Comparison of ENCODE assay signal across 2 worm cellular contexts in genomic region chrV:8499407-8499806, ce11.
A peak's percentile ranks its signal among the peaks of the same experiment; 100 is the strongest.
TF ChIP-seq lines count a peak whose summit lies in the region.

No protein-coding gene starts in this region.

TF ChIP-seq in whole organism, L4 larva, 104 proteins besides CTCF, POLR2A, EP300 and RAD21:
- TF ChIP-seq D1046.2 (GFP tag; IDR thresholded peaks at IDR 0.05; lab: Robert Waterston, UW) (no peak), ceh-44 (GFP tag; IDR thresholded peaks at IDR 0.05; lab: Robert Waterston, UW) (0 out of 2 replicates have a peak, but pooled peaks have one; percentile 44), mdl-1 (tag; optimal IDR thresholded peaks at IDR 0.05; lab: Kevin White, UChicago) (no peak), dmd-8 (GFP tag; IDR thresholded peaks at IDR 0.05; lab: Robert Waterston, UW) (peak; percentile 92), ceh-20 (GFP tag; IDR thresholded peaks at IDR 0.05; lab: Robert Waterston, UW) (peak; percentile 45; the same call in 1 of the 2 replicates), nhr-237 (tag; optimal IDR thresholded peaks at IDR 0.05; lab: Kevin White, UChicago) (no peak), lir-3 (tag; optimal IDR thresholded peaks at IDR 0.05; lab: Kevin White, UChicago) (peak; percentile 15), fkh-10 (GFP tag; optimal IDR thresholded peaks at IDR 0.05; lab: Kevin White, UChicago) (no peak), dmd-6 (GFP tag; IDR thresholded peaks at IDR 0.05; lab: Robert Waterston, UW) (no peak), F26F4.8 (GFP tag; conservative IDR thresholded peaks at IDR 0.05; lab: Robert Waterston, UW) (peak; percentile 60; the same call in 1 of the 2 replicates), F44E2.7 (GFP tag; IDR thresholded peaks at IDR 0.05; lab: Robert Waterston, UW) (peak; percentile 49; the same call in 1 of the 2 replicates), daf-19 (GFP tag; conservative IDR thresholded peaks at IDR 0.05; lab: Robert Waterston, UW) (peak; percentile 66; the same call in 1 of the 2 replicates), ctbp-1 (GFP tag; IDR thresholded peaks at IDR 0.05; lab: Robert Waterston, UW) (no peak), Y48G9A.11 (GFP tag; IDR thresholded peaks at IDR 0.05; lab: Robert Waterston, UW) (0 out of 2 replicates have a peak, but pooled peaks have one; percentile 40), daf-16 (GFP tag; optimal IDR thresholded peaks at IDR 0.05; lab: Kevin White, UChicago) (peak in 1 of 2 experiments; percentile 8), daf-16 (tag; optimal IDR thresholded peaks at IDR 0.05; lab: Kevin White, UChicago) (no peak), T26A8.4 (GFP tag; IDR thresholded peaks at IDR 0.05; lab: Robert Waterston, UW) (0 out of 2 replicates have a peak, but pooled peaks have one; percentile 39), duxl-1 (tag; optimal IDR thresholded peaks at IDR 0.05; lab: Kevin White, UChicago; ENCODE audit: poor library complexity) (peak; percentile 27), vab-7 (GFP tag; IDR thresholded peaks at IDR 0.05; lab: Robert Waterston, UW) (peak; percentile 42; the same call in 1 of the 2 replicates), ama-1 (optimal IDR thresholded peaks at IDR 0.05; lab: Kevin White, UChicago) (no peak), lim-7 (GFP tag; IDR thresholded peaks at IDR 0.05; lab: Robert Waterston, UW) (peak; percentile 91), arid-1 (GFP tag; conservative IDR thresholded peaks at IDR 0.05; lab: Robert Waterston, UW) (peak; percentile 47; the same call in 1 of the 2 replicates), egl-43 (GFP tag; IDR thresholded peaks at IDR 0.05; lab: Robert Waterston, UW) (peak; percentile 52; the same call in 1 of the 2 replicates), pha-4 (GFP tag; IDR thresholded peaks at IDR 0.05; lab: Robert Waterston, UW) (peak; percentile 53; the same call in 1 of the 2 replicates), pha-4 (tag; optimal IDR thresholded peaks at IDR 0.05; lab: Kevin White, UChicago) (no peak), snpc-1.2 (GFP tag; IDR thresholded peaks at IDR 0.05; lab: Robert Waterston, UW) (peak; percentile 52; the same call in 1 of the 2 replicates), tra-1 (GFP tag; IDR thresholded peaks at IDR 0.05; lab: Robert Waterston, UW) (no peak), daf-8 (GFP tag; IDR thresholded peaks at IDR 0.05; lab: Robert Waterston, UW) (0 out of 2 replicates have a peak, but pooled peaks have one; percentile 27), F10B5.3 (tag; optimal IDR thresholded peaks at IDR 0.05; lab: Kevin White, UChicago) (no peak), madf-5 (GFP tag; IDR thresholded peaks at IDR 0.05; lab: Robert Waterston, UW) (0 out of 4 replicates have a peak, but pooled peaks have one; percentile 51 to 66), lin-38 (GFP tag; IDR thresholded peaks at IDR 0.05; lab: Robert Waterston, UW) (peak; percentile 67), lin-29 (GFP tag; IDR thresholded peaks at IDR 0.05; lab: Robert Waterston, UW) (no peak), nhr-28 (tag; optimal IDR thresholded peaks at IDR 0.05; lab: Kevin White, UChicago) (no peak), fos-1 (tag; optimal IDR thresholded peaks at IDR 0.05; lab: Kevin White, UChicago) (no peak)

TF ChIP-seq in whole organism, young adult, 124 proteins besides CTCF, POLR2A, EP300 and RAD21 (continues in another document):
- TF ChIP-seq egrh-3 (GFP tag; IDR thresholded peaks at IDR 0.05; lab: Robert Waterston, UW): no peak
- no peak for TF ChIP-seq gei-17 (GFP tag; optimal IDR thresholded peaks at IDR 0.05; lab: Kevin White, UChicago)
- TF ChIP-seq tbp1 (GFP tag; optimal IDR thresholded peaks at IDR 0.05; lab: Kevin White, UChicago): peak; percentile 91
- no peak for TF ChIP-seq dpl-1 (GFP tag; optimal IDR thresholded peaks at IDR 0.05; lab: Kevin White, UChicago)
- no peak for TF ChIP-seq F22D6.2 (tag; optimal IDR thresholded peaks at IDR 0.05; lab: Kevin White, UChicago)
- no peak for TF ChIP-seq lin-40 (tag; optimal IDR thresholded peaks at IDR 0.05; lab: Kevin White, UChicago)
- TF ChIP-seq rpc-1 (optimal IDR thresholded peaks at IDR 0.05; lab: Kevin White, UChicago): peak; percentile 55
- TF ChIP-seq rpc-1 (tag; optimal IDR thresholded peaks at IDR 0.05; lab: Kevin White, UChicago): peak; percentile 83
- TF ChIP-seq ztf-18 (tag; optimal IDR thresholded peaks at IDR 0.05; lab: Kevin White, UChicago): peak; percentile 67
- TF ChIP-seq hrde-1 (tag; optimal IDR thresholded peaks at IDR 0.05; lab: Kevin White, UChicago; ENCODE audit: borderline replicate concordance): no peak
- no peak for TF ChIP-seq hmg-20 (GFP tag; IDR thresholded peaks at IDR 0.05; lab: Robert Waterston, UW)
- TF ChIP-seq ztf-28 (GFP tag; IDR thresholded peaks at IDR 0.05; lab: Robert Waterston, UW): no peak
- no peak for TF ChIP-seq aptf-2 (GFP tag; conservative IDR thresholded peaks at IDR 0.05; lab: Robert Waterston, UW)
- TF ChIP-seq F33H1.4 (GFP tag; IDR thresholded peaks at IDR 0.05; lab: Robert Waterston, UW): 0 out of 2 replicates have a peak, but pooled peaks have one; percentile 13
- TF ChIP-seq unc-62 (GFP tag; optimal IDR thresholded peaks at IDR 0.05; lab: Kevin White, UChicago): no peak
- TF ChIP-seq unc-130 (GFP tag; optimal IDR thresholded peaks at IDR 0.05; lab: Kevin White, UChicago): peak; percentile 1
- no peak for TF ChIP-seq aptf-3 (GFP tag; IDR thresholded peaks at IDR 0.05; lab: Robert Waterston, UW)
- no peak for TF ChIP-seq T26A5.8 (tag; optimal IDR thresholded peaks at IDR 0.05; lab: Kevin White, UChicago)
- TF ChIP-seq athp-1 (tag; optimal IDR thresholded peaks at IDR 0.05; lab: Kevin White, UChicago): peak; percentile 21
- TF ChIP-seq hmg-1.2 (GFP tag; IDR thresholded peaks at IDR 0.05; lab: Robert Waterston, UW): peak; percentile 60
- peak; percentile 97 for TF ChIP-seq lin-26 (GFP tag; IDR thresholded peaks at IDR 0.05; lab: Robert Waterston, UW)
- TF ChIP-seq rec-8 (tag; optimal IDR thresholded peaks at IDR 0.05; lab: Kevin White, UChicago): peak in 1 of 2 experiments; percentile 15
- no peak for TF ChIP-seq Y67H2A.10 (GFP tag; conservative IDR thresholded peaks at IDR 0.05; lab: Robert Waterston, UW)
- no peak for TF ChIP-seq nhr-120 (GFP tag; IDR thresholded peaks at IDR 0.05; lab: Robert Waterston, UW)
- no peak for TF ChIP-seq F52B5.7 (tag; optimal IDR thresholded peaks at IDR 0.05; lab: Kevin White, UChicago)
- no peak for TF ChIP-seq ekl-4 (GFP tag; IDR thresholded peaks at IDR 0.05; lab: Robert Waterston, UW)
- TF ChIP-seq snpc-3.4 (tag; optimal IDR thresholded peaks at IDR 0.05; lab: Kevin White, UChicago): peak; percentile 24
- no peak for TF ChIP-seq bed-1 (GFP tag; IDR thresholded peaks at IDR 0.05; lab: Robert Waterston, UW)
- TF ChIP-seq nhr-80 (tag; optimal IDR thresholded peaks at IDR 0.05; lab: Kevin White, UChicago): no peak
- TF ChIP-seq sea-2 (GFP tag; IDR thresholded peaks at IDR 0.05; lab: Robert Waterston, UW): no peak
- TF ChIP-seq cebp-1 (GFP tag; IDR thresholded peaks at IDR 0.05; lab: Robert Waterston, UW): no peak
- peak; percentile 30 for TF ChIP-seq cebp-1 (tag; optimal IDR thresholded peaks at IDR 0.05; lab: Kevin White, UChicago)
- no peak for TF ChIP-seq T07F8.4 (tag; optimal IDR thresholded peaks at IDR 0.05; lab: Kevin White, UChicago)
- TF ChIP-seq Y53F4B.3 (GFP tag; IDR thresholded peaks at IDR 0.05; lab: Robert Waterston, UW): peak; percentile 66
- TF ChIP-seq madf-3 (GFP tag; IDR thresholded peaks at IDR 0.05; lab: Robert Waterston, UW): no peak
- TF ChIP-seq madf-10 (tag; optimal IDR thresholded peaks at IDR 0.05; lab: Kevin White, UChicago): no peak
- TF ChIP-seq him-1 (tag; optimal IDR thresholded peaks at IDR 0.05; lab: Kevin White, UChicago): peak; percentile 75
- TF ChIP-seq atf-7 (tag; optimal IDR thresholded peaks at IDR 0.05; lab: Kevin White, UChicago): no peak
- peak; percentile 84 for TF ChIP-seq snpc-1.1 (tag; optimal IDR thresholded peaks at IDR 0.05; lab: Kevin White, UChicago; ENCODE audit: insufficient read depth)
- no peak for TF ChIP-seq fkh-3 (tag; optimal IDR thresholded peaks at IDR 0.05; lab: Kevin White, UChicago)
- no peak for TF ChIP-seq ceh-40 (GFP tag; IDR thresholded peaks at IDR 0.05; lab: Robert Waterston, UW)
- TF ChIP-seq ceh-100 (GFP tag; IDR thresholded peaks at IDR 0.05; lab: Robert Waterston, UW): no peak
- TF ChIP-seq F23B12.7 (tag; optimal IDR thresholded peaks at IDR 0.05; lab: Kevin White, UChicago; ENCODE audit: insufficient read depth): no peak
- TF ChIP-seq hlh-26 (GFP tag; conservative IDR thresholded peaks at IDR 0.05; lab: Robert Waterston, UW): no peak
- no peak for TF ChIP-seq ceh-79 (tag; optimal IDR thresholded peaks at IDR 0.05; lab: Kevin White, UChicago)
- TF ChIP-seq Y79H2A.3 (GFP tag; conservative IDR thresholded peaks at IDR 0.05; lab: Robert Waterston, UW): no peak
- TF ChIP-seq attf-6 (GFP tag; IDR thresholded peaks at IDR 0.05; lab: Robert Waterston, UW): no peak
- TF ChIP-seq ztf-3 (GFP tag; optimal IDR thresholded peaks at IDR 0.05; lab: Kevin White, UChicago): no peak
- peak; percentile 71 for TF ChIP-seq nhr-90 (tag; optimal IDR thresholded peaks at IDR 0.05; lab: Kevin White, UChicago)
- TF ChIP-seq F39B2.1 (GFP tag; IDR thresholded peaks at IDR 0.05; lab: Robert Waterston, UW): peak; percentile 55; the same call in 1 of the 2 replicates
- 0 out of 2 replicates have a peak, but pooled peaks have one; percentile 59 for TF ChIP-seq ztf-25 (GFP tag; IDR thresholded peaks at IDR 0.05; lab: Robert Waterston, UW)
- TF ChIP-seq hsf-1 (GFP tag; IDR thresholded peaks at IDR 0.05; lab: Robert Waterston, UW): peak; percentile 50; the same call in 1 of the 2 replicates
- TF ChIP-seq nfya-1 (tag; optimal IDR thresholded peaks at IDR 0.05; lab: Kevin White, UChicago; ENCODE audit: borderline replicate concordance, insufficient read depth): no peak
- no peak for TF ChIP-seq F49E8.2 (tag; optimal IDR thresholded peaks at IDR 0.05; lab: Kevin White, UChicago; ENCODE audit: insufficient read depth)
- TF ChIP-seq dox-1 (GFP tag; IDR thresholded peaks at IDR 0.05; lab: Robert Waterston, UW): peak; percentile 71
- TF ChIP-seq ets-4 (GFP tag; optimal IDR thresholded peaks at IDR 0.05; lab: Kevin White, UChicago): no peak
- TF ChIP-seq ceh-58 (GFP tag; IDR thresholded peaks at IDR 0.05; lab: Robert Waterston, UW): no peak
- TF ChIP-seq ama-1 (optimal IDR thresholded peaks at IDR 0.05; lab: Kevin White, UChicago): no peak
- no peak for TF ChIP-seq ama-1 (GFP tag; optimal IDR thresholded peaks at IDR 0.05; lab: Kevin White, UChicago)
- TF ChIP-seq tlf-1 (GFP tag; optimal IDR thresholded peaks at IDR 0.05; lab: Kevin White, UChicago): no peak
- 0 out of 2 replicates have a peak, but pooled peaks have one; percentile 40 for TF ChIP-seq Y95B8A.8 (GFP tag; IDR thresholded peaks at IDR 0.05; lab: Robert Waterston, UW)

Comparison
In these comparisons a context has a peak if more than half of its experiments do, and no peak if none do; other contexts are left out.
1. Of the 7 proteins assayed by ChIP-seq in both whole organism, young adult and whole organism, L4 larva: peak only in whole organism, young adult: snpc-4 and unc-130; only in whole organism, L4 larva: none; in both: none; in neither: 4; mixed calls (peak in some experiments, not most) for 1.